Worm (Caenorhabditis elegans) whole organism, L1 larva: ENCODE results near the gene str-207.

Source experiments
- aha-1 ChIP-seq: fragments of 150-350 bp; optimal IDR thresholded peaks from 2 replicates; lab custom pipeline; 2014; ENCODE audit warnings: missing biosample characterization, missing genetic modification characterization
- ama-1 ChIP-seq: fragments of 150-350 bp; optimal IDR thresholded peaks from 2 replicates; lab custom pipeline; 2014
- efl-3 ChIP-seq: fragments of 200-800 bp; sonication (Bioruptor generic); optimal IDR thresholded peaks from 2 replicates; lab custom pipeline; 2018; ENCODE audit warnings: mild to moderate bottlenecking, missing genetic modification characterization, missing compliant biosample characterization
- elt-2 ChIP-seq: sonication (generic microtip); optimal IDR thresholded peaks from 2 replicates; lab custom pipeline; 2016; ENCODE audit warnings: missing genetic modification characterization, mild to moderate bottlenecking, inconsistent platforms, missing compliant biosample characterization, missing genetic modification reagents
- lin-39 ChIP-seq: fragments of 150-350 bp; optimal IDR thresholded peaks from 2 replicates; lab custom pipeline; 2014; ENCODE audit warnings: missing biosample characterization, missing genetic modification reagents, missing genetic modification characterization
- lsy-2 ChIP-seq, 2 experiments: fragments of 150-350 bp; optimal IDR thresholded peaks; 2 replicates each; lab custom pipeline; 2014; ENCODE audit warnings: missing biosample characterization in 2 of 2, missing genetic modification characterization in 2 of 2
- mep-1 ChIP-seq: fragments of 150-350 bp; optimal IDR thresholded peaks from 2 replicates; lab custom pipeline; 2014; ENCODE audit warnings: missing biosample characterization, missing genetic modification characterization
- nhr-237 ChIP-seq: fragments of 150-350 bp; optimal IDR thresholded peaks from 2 replicates; lab custom pipeline; 2014; ENCODE audit warnings: missing biosample characterization, missing genetic modification characterization
- nhr-77 ChIP-seq: fragments of 150-350 bp; optimal IDR thresholded peaks from 2 replicates; lab custom pipeline; 2014; ENCODE audit warnings: missing biosample characterization, missing genetic modification characterization
- nhr-85 ChIP-seq: sonication (generic microtip); peaks from one replicate; lab custom pipeline; 2016; ENCODE audit warnings: missing genetic modification characterization, inconsistent platforms, missing compliant biosample characterization
- pag-3 ChIP-seq: sonication (generic microtip); optimal IDR thresholded peaks from 2 replicates; lab custom pipeline; 2017; ENCODE audit warnings: missing genetic modification characterization, mild to moderate bottlenecking, missing compliant biosample characterization, antibody characterized with exemption, borderline replicate concordance; ENCODE audit not compliant: insufficient read depth
- skn-1 ChIP-seq: fragments of 150-350 bp; optimal IDR thresholded peaks from 2 replicates; lab custom pipeline; 2014; ENCODE audit warnings: missing biosample characterization, missing genetic modification characterization
- snpc-4 ChIP-seq: fragments of 150-350 bp; optimal IDR thresholded peaks from 2 replicates; lab custom pipeline; 2014; ENCODE audit warnings: missing biosample characterization, missing genetic modification characterization
- unc-30 ChIP-seq: sonication (generic microtip); optimal IDR thresholded peaks from 2 replicates; lab custom pipeline; 2017; ENCODE audit warnings: missing biosample characterization, missing genetic modification characterization

DNA sequence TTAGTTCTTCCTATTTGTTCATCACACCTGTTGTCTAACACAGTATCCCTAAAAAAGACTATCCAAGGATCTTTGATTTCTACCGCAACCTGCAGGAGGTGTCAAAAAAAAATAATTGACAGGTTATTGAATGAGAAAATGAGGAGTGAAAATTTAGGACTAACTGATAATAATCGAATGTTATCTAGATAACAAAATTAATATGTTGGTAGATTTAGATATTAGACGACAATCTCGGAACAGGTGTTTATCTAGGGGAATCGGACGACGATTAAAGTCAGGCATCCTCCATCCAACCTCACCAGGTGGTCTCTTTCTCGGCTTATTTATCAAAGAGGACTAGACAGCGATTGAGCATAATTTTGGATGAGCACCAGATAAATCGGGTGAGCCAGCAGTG is 17.2 kb downstream of the str-207 start:
- TF ChIP-seq efl-3 (GFP tag; lab: Kevin White, UChicago) (no peak), mep-1 (tag; lab: Kevin White, UChicago) (no peak), ama-1 (no peak), nhr-77 (no peak), pag-3 (tag; lab: Kevin White, UChicago) (no peak), snpc-4 (tag; lab: Kevin White, UChicago) (no peak), lin-39 (tag; lab: Kevin White, UChicago) (no peak), nhr-85 (tag; lab: Kevin White, UChicago) (no peak), nhr-237 (tag; lab: Kevin White, UChicago) (no peak), unc-30 (tag; lab: Kevin White, UChicago) (no peak), elt-2 (tag; lab: Kevin White, UChicago) (no peak), aha-1 (tag; lab: Kevin White, UChicago) (no peak), lsy-2 (tag; optimal IDR thresholded peaks at IDR 0.05; lab: Kevin White, UChicago) (no peak), skn-1 (tag; lab: Kevin White, UChicago) (no peak)
